Worm (Caenorhabditis elegans) whole organism, early embryonic: ENCODE results near the gene C10A4.4.

Experiments
- ama-1 ChIP-seq: fragments of 150-350 bp; optimal IDR thresholded peaks from 2 replicates; lab custom pipeline; 2014
- tbx-11 ChIP-seq: fragments of 200-800 bp; sonication (Bioruptor generic); IDR thresholded peaks from 2 replicates; pipeline ENCODE4 v1.3.6; 2022; ENCODE audit warnings: missing genetic modification characterization, missing compliant biosample characterization

DNA sequence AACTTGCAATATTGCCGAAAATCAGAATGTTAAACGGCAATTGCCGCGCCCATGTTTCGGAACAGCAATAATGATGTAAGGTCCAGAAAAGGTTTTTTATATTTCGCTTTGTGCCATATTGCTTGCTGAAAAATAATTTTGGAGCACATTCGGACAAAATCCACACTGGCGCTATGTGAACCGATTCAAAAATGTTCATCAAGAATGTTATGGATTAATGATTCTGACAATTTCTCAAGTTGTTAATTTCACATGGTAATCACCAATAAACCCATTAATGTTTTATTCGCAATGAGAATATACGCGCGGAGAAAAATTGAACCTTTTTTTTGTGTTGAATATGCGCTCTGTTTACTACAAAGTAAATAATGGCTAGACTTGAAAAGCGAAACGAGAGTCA is 3.7 kb downstream of the C10A4.4 start:
- TF ChIP-seq ama-1 (lab: Kevin White, UChicago) (no peak), tbx-11 (GFP tag; lab: Robert Waterston, UW) (no peak)
